Fruit fly (Drosophila melanogaster) whole organism, embryonic: ENCODE data around the gene Sfp70A4.
A peak's percentile ranks its signal among the peaks of the same experiment; 100 is the strongest.

Source experiments
- BtbVII ChIP-seq: fragments of 200-800 bp; sonication (Bioruptor generic); optimal IDR thresholded peaks from 3 replicates; lab custom pipeline; 2017; ENCODE audit warnings: missing biosample characterization, mild to moderate bottlenecking, missing genetic modification characterization
- CG10274 ChIP-seq: fragments of 200-800 bp; sonication (Bioruptor generic); optimal IDR thresholded peaks from 3 replicates; lab custom pipeline; 2017; ENCODE audit warnings: missing biosample characterization, mild to moderate bottlenecking, missing genetic modification characterization
- CG10321 ChIP-seq: fragments of 200-800 bp; sonication (Bioruptor generic); IDR thresholded peaks from 2 replicates; pipeline ENCODE4 v1.3.6; 2022; ENCODE audit warnings: missing biosample characterization, missing genetic modification characterization
- CG10462 ChIP-seq: fragments of 200-800 bp; sonication (Bioruptor generic); optimal IDR thresholded peaks from 2 replicates; lab custom pipeline; 2016; ENCODE audit warnings: missing biosample characterization, missing genetic modification characterization
- CG11398 ChIP-seq: fragments of 200-800 bp; sonication (Bioruptor generic); optimal IDR thresholded peaks from 2 replicates; lab custom pipeline; 2016; ENCODE audit warnings: missing biosample characterization, missing genetic modification characterization
- CG11695 ChIP-seq: fragments of 200-800 bp; sonication (Bioruptor generic); IDR thresholded peaks from 3 replicates; pipeline ENCODE4 v1.3.6; 2022; ENCODE audit warnings: missing biosample characterization, missing genetic modification characterization
- CG12769 ChIP-seq: fragments of 200-800 bp; sonication (Bioruptor generic); optimal IDR thresholded peaks from 2 replicates; lab custom pipeline; 2019; ENCODE audit warnings: missing biosample characterization, mild to moderate bottlenecking, missing genetic modification characterization, moderate library complexity
- CG13287 ChIP-seq: fragments of 200-800 bp; sonication (Bioruptor generic); IDR thresholded peaks from 2 replicates; pipeline ENCODE4 v1.3.6; 2022; ENCODE audit warnings: missing biosample characterization, missing genetic modification characterization; ENCODE audit not compliant: partially characterized antibody
- CG17359 ChIP-seq: fragments of 200-800 bp; sonication (Bioruptor generic); optimal IDR thresholded peaks from 3 replicates; lab custom pipeline; 2018; ENCODE audit warnings: missing biosample characterization, mild to moderate bottlenecking, missing genetic modification characterization, moderate library complexity
- CG1832 ChIP-seq: fragments of 200-800 bp; sonication (Bioruptor generic); optimal IDR thresholded peaks from 2 replicates; lab custom pipeline; 2017; ENCODE audit warnings: missing biosample characterization, mild to moderate bottlenecking, missing genetic modification characterization, inconsistent platforms
- CG6254 ChIP-seq: fragments of 200-800 bp; sonication (Bioruptor generic); optimal IDR thresholded peaks from 3 replicates; lab custom pipeline; 2017; ENCODE audit warnings: mild to moderate bottlenecking, missing biosample characterization, missing genetic modification reagents, missing genetic modification characterization
- CG7786 ChIP-seq: fragments of 200-800 bp; sonication (Bioruptor generic); optimal IDR thresholded peaks from 2 replicates; lab custom pipeline; 2016; ENCODE audit warnings: missing biosample characterization, missing genetic modification characterization
- CG8089 ChIP-seq: fragments of 200-800 bp; sonication (Bioruptor generic); optimal IDR thresholded peaks from 3 replicates; lab custom pipeline; 2016; ENCODE audit warnings: missing biosample characterization, missing genetic modification characterization
- CG8290 ChIP-seq, 3 experiments: fragments of 200-800 bp; sonication (Bioruptor generic); optimal IDR thresholded peaks; 2 replicates each; lab custom pipeline; 2016 to 2019; ENCODE audit warnings: missing biosample characterization in 3 of 3, missing genetic modification characterization in 3 of 3, mild to moderate bottlenecking in 2 of 3, moderate library complexity in 1 of 3
- CG9609 ChIP-seq: fragments of 200-800 bp; sonication (Bioruptor generic); optimal IDR thresholded peaks from 3 replicates; lab custom pipeline; 2016; ENCODE audit warnings: missing biosample characterization, missing genetic modification characterization
- CG9797 ChIP-seq: fragments of 200-800 bp; sonication (Bioruptor generic); optimal IDR thresholded peaks from 3 replicates; lab custom pipeline; 2018; ENCODE audit warnings: missing biosample characterization, mild to moderate bottlenecking, missing genetic modification characterization
- D19A ChIP-seq: fragments of 200-800 bp; optimal IDR thresholded peaks from 3 replicates; lab custom pipeline; 2019; ENCODE audit warnings: missing biosample characterization, mild to moderate bottlenecking, missing genetic modification characterization, moderate library complexity
- Dad ChIP-seq: fragments of 200-800 bp; sonication (Bioruptor generic); optimal IDR thresholded peaks from 3 replicates; lab custom pipeline; 2016; ENCODE audit warnings: missing biosample characterization, missing genetic modification characterization
- Doc2 ChIP-seq: fragments of 200-800 bp; sonication (Bioruptor generic); IDR thresholded peaks from 2 replicates; pipeline ENCODE4 v1.3.6; 2022; ENCODE audit warnings: missing biosample characterization, missing genetic modification characterization
- Dp ChIP-seq: fragments of 200-800 bp; sonication (Bioruptor generic); optimal IDR thresholded peaks from 2 replicates; lab custom pipeline; 2018; ENCODE audit warnings: missing biosample characterization, mild to moderate bottlenecking, missing genetic modification characterization, moderate library complexity
- ERR ChIP-seq: fragments of 200-800 bp; sonication (Bioruptor generic); optimal IDR thresholded peaks from 2 replicates; lab custom pipeline; 2016; ENCODE audit warnings: missing biosample characterization, missing genetic modification characterization
- Hmr ChIP-seq: fragments of 200-800 bp; sonication (Bioruptor generic); optimal IDR thresholded peaks from 3 replicates; lab custom pipeline; 2017; ENCODE audit warnings: mild to moderate bottlenecking, missing biosample characterization, missing genetic modification reagents, missing genetic modification characterization
- Lhr ChIP-seq: fragments of 200-800 bp; sonication (Bioruptor generic); optimal IDR thresholded peaks from 3 replicates; lab custom pipeline; 2017; ENCODE audit warnings: mild to moderate bottlenecking, missing biosample characterization, missing genetic modification reagents, missing genetic modification characterization
- MBD-R2 ChIP-seq: fragments of 200-800 bp; sonication (Bioruptor generic); IDR thresholded peaks from 2 replicates; pipeline ENCODE4 v1.3.6; 2022; ENCODE audit warnings: missing biosample characterization, missing genetic modification characterization
- Med ChIP-seq: fragments of 200-800 bp; sonication (Bioruptor generic); peaks from one replicate; lab custom pipeline; 2016; ENCODE audit warnings: missing biosample characterization, missing genetic modification characterization, mild to moderate bottlenecking, inconsistent platforms, moderate library complexity
- Myb ChIP-seq: fragments of 200-800 bp; sonication (Bioruptor generic); optimal IDR thresholded peaks from 2 replicates; lab custom pipeline; 2016; ENCODE audit warnings: missing biosample characterization, missing genetic modification characterization
- NC2β ChIP-seq: fragments of 200-800 bp; sonication (Bioruptor generic); optimal IDR thresholded peaks from 2 replicates; lab custom pipeline; 2016; ENCODE audit warnings: missing biosample characterization, missing genetic modification characterization
- Optix ChIP-seq: fragments of 200-800 bp; sonication (Bioruptor generic); IDR thresholded peaks from 3 replicates; pipeline ENCODE4 v1.3.6; 2022; ENCODE audit warnings: missing biosample characterization, missing genetic modification characterization
- PHDP ChIP-seq: fragments of 200-800 bp; sonication (Bioruptor generic); optimal IDR thresholded peaks from 3 replicates; lab custom pipeline; 2018; ENCODE audit warnings: missing biosample characterization, mild to moderate bottlenecking, missing genetic modification characterization, moderate library complexity
- Ssrp ChIP-seq: fragments of 200-800 bp; sonication (Bioruptor generic); optimal IDR thresholded peaks from 2 replicates; lab custom pipeline; 2018; ENCODE audit warnings: missing biosample characterization, mild to moderate bottlenecking, missing genetic modification characterization, moderate library complexity
- Trl ChIP-seq, 3 experiments: fragments of >200 bp in 2 of 3; fragments of 200-800 bp in 1 of 3; sonication (Bioruptor generic) in 1 of 3; optimal IDR thresholded peaks; 2 replicates in 1 of 3; 3 replicates in 2 of 3; lab custom pipeline; 2016 to 2017; ENCODE audit warnings: missing biosample characterization in 1 of 3, missing genetic modification characterization in 1 of 3
- Xrp1 ChIP-seq: fragments of 200-800 bp; sonication (Bioruptor generic); IDR thresholded peaks from 2 replicates; pipeline ENCODE4 v1.3.6; 2022; ENCODE audit warnings: missing biosample characterization, missing genetic modification characterization
- ab ChIP-seq: fragments of 200-800 bp; sonication (Bioruptor generic); optimal IDR thresholded peaks from 2 replicates; lab custom pipeline; 2016; ENCODE audit warnings: missing biosample characterization, missing genetic modification characterization
- ac ChIP-seq: fragments of 200-800 bp; sonication (Bioruptor generic); optimal IDR thresholded peaks from 3 replicates; lab custom pipeline; 2017; ENCODE audit warnings: missing biosample characterization, mild to moderate bottlenecking, missing genetic modification characterization
- amos ChIP-seq: fragments of 200-800 bp; sonication (Bioruptor generic); IDR thresholded peaks from 2 replicates; pipeline ENCODE4 v1.3.6; 2022; ENCODE audit warnings: missing biosample characterization, missing genetic modification characterization; ENCODE audit not compliant: partially characterized antibody
- crp ChIP-seq, 2 experiments: fragments of 200-800 bp; sonication (Bioruptor generic); optimal IDR thresholded peaks; 2 replicates in 1 of 2; 3 replicates in 1 of 2; lab custom pipeline; 2017; ENCODE audit warnings: missing biosample characterization in 2 of 2, missing genetic modification characterization in 2 of 2, mild to moderate bottlenecking in 1 of 2, moderate library complexity in 1 of 2
- fd102C ChIP-seq: fragments of 200-800 bp; sonication (Bioruptor generic); optimal IDR thresholded peaks from 2 replicates; lab custom pipeline; 2018; ENCODE audit warnings: missing biosample characterization, mild to moderate bottlenecking, missing genetic modification characterization, moderate library complexity
- lab ChIP-seq: fragments of 200-800 bp; sonication (Bioruptor generic); optimal IDR thresholded peaks from 3 replicates; lab custom pipeline; 2017; ENCODE audit warnings: missing biosample characterization, missing genetic modification characterization, mild to moderate bottlenecking, moderate library complexity, missing genetic modification reagents
- lmd ChIP-seq: fragments of 200-800 bp; sonication (Bioruptor generic); IDR thresholded peaks from 2 replicates; pipeline ENCODE4 v1.3.6; 2022; ENCODE audit warnings: missing biosample characterization, missing genetic modification characterization
- mirr ChIP-seq: fragments of 200-800 bp; sonication (Bioruptor generic); optimal IDR thresholded peaks from 3 replicates; lab custom pipeline; 2018; ENCODE audit warnings: missing biosample characterization, mild to moderate bottlenecking, missing genetic modification characterization
- sob ChIP-seq: fragments of 200-800 bp; sonication (Bioruptor generic); IDR thresholded peaks from 2 replicates; pipeline ENCODE4 v1.3.6; 2022; ENCODE audit warnings: missing biosample characterization, missing genetic modification characterization
- sqz ChIP-seq: fragments of 200-800 bp; sonication (Bioruptor generic); optimal IDR thresholded peaks from 3 replicates; lab custom pipeline; 2018; ENCODE audit warnings: missing biosample characterization, mild to moderate bottlenecking, missing genetic modification characterization
- tio ChIP-seq: fragments of 200-800 bp; sonication (Bioruptor generic); optimal IDR thresholded peaks from 2 replicates; lab custom pipeline; 2017; ENCODE audit warnings: missing biosample characterization, missing genetic modification characterization, inconsistent platforms
- ttk ChIP-seq: fragments of 200-800 bp; sonication (Bioruptor generic); IDR thresholded peaks from 2 replicates; pipeline ENCODE4 v2.1.2; 2022; ENCODE audit warnings: missing biosample characterization, missing genetic modification characterization
- usp ChIP-seq: fragments of >200 bp; optimal IDR thresholded peaks from 2 replicates; lab custom pipeline; 2017; ENCODE audit warnings: missing biosample characterization, missing genetic modification characterization
- vfl ChIP-seq: fragments of 200-800 bp; sonication (Bioruptor generic); optimal IDR thresholded peaks from 2 replicates; lab custom pipeline; 2016; ENCODE audit warnings: missing biosample characterization, missing genetic modification characterization
- wek ChIP-seq: fragments of 200-800 bp; sonication (Bioruptor generic); optimal IDR thresholded peaks from 3 replicates; lab custom pipeline; 2018; ENCODE audit warnings: missing biosample characterization, mild to moderate bottlenecking, missing genetic modification characterization, moderate library complexity

Gene Sfp70A4

dm6 chr3L:13259617-13260016 is 37.0 kb downstream of the Sfp70A4 start (continued):
- TF ChIP-seq Doc2 (no peak), CG9609 (no peak), CG10462 (GFP tag; lab: Kevin White, UChicago) (no peak), sqz (no peak), CG1832 (no peak), Med (GFP tag; lab: Kevin White, UChicago) (peak; percentile 65), ac (GFP tag; lab: Kevin White, UChicago) (peak; percentile 44), Xrp1 (GFP tag; lab: Robert Waterston, UW) (no peak), Optix (GFP tag; lab: Robert Waterston, UW) (no peak), Hmr (GFP tag; lab: Kevin White, UChicago) (no peak), lmd (GFP tag; lab: Robert Waterston, UW) (no peak), sob (GFP tag; lab: Robert Waterston, UW) (no peak), fd102C (GFP tag; lab: Kevin White, UChicago) (peak; percentile 43), Trl (optimal IDR thresholded peaks at IDR 0.05; lab: Kevin White, UChicago) (no peak), Trl (GFP tag; optimal IDR thresholded peaks at IDR 0.05; lab: Kevin White, UChicago) (no peak), CG6254 (GFP tag; lab: Kevin White, UChicago) (no peak), CG13287 (GFP tag; lab: Robert Waterston, UW) (no peak), vfl (no peak), amos (GFP tag; lab: Robert Waterston, UW) (no peak), Dp (GFP tag; lab: Kevin White, UChicago) (no peak), PHDP (tag; lab: Kevin White, UChicago) (no peak), CG9797 (GFP tag; lab: Kevin White, UChicago) (no peak), MBD-R2 (GFP tag; lab: Robert Waterston, UW) (no peak), CG10274 (GFP tag; lab: Kevin White, UChicago) (no peak), mirr (no peak), CG11398 (GFP tag; lab: Kevin White, UChicago) (no peak), CG8089 (GFP tag; lab: Kevin White, UChicago) (no peak), Lhr (GFP tag; lab: Kevin White, UChicago) (no peak), crp (GFP tag; optimal IDR thresholded peaks at IDR 0.05; lab: Kevin White, UChicago) (no peak), CG7786 (no peak), Myb (GFP tag; lab: Kevin White, UChicago) (no peak), Ssrp (tag; lab: Kevin White, UChicago) (no peak), tio (GFP tag; lab: Kevin White, UChicago) (no peak), ERR (no peak), lab (GFP tag; lab: Kevin White, UChicago) (peak; percentile 4), D19A (tag; lab: Kevin White, UChicago) (no peak), ab (GFP tag; lab: Kevin White, UChicago) (no peak), usp (GFP tag; lab: Kevin White, UChicago) (no peak), CG10321 (GFP tag; lab: Robert Waterston, UW) (no peak), CG12769 (no peak)

dm6 chr3L:13256159-13256558 is 40.5 kb downstream of the Sfp70A4 start:
- TF ChIP-seq wek (GFP tag; lab: Kevin White, UChicago) = no peak
- TF ChIP-seq ttk = no peak
- TF ChIP-seq Dad = no peak
- no peak for TF ChIP-seq CG8290 (GFP tag; optimal IDR thresholded peaks at IDR 0.05; lab: Kevin White, UChicago)
- no peak for TF ChIP-seq CG8290 (tag; optimal IDR thresholded peaks at IDR 0.05; lab: Kevin White, UChicago)
- no peak for TF ChIP-seq CG11695 (GFP tag; lab: Robert Waterston, UW)
- TF ChIP-seq BtbVII = no peak
- TF ChIP-seq CG17359 (tag; lab: Kevin White, UChicago) = no peak
- no peak for TF ChIP-seq NC2β (GFP tag; lab: Kevin White, UChicago)
- TF ChIP-seq usp (GFP tag; lab: Kevin White, UChicago) = no peak
